Fruit fly (Drosophila melanogaster): Measurements from ENCODE around the gene ed.

Gene ed

DNA sequence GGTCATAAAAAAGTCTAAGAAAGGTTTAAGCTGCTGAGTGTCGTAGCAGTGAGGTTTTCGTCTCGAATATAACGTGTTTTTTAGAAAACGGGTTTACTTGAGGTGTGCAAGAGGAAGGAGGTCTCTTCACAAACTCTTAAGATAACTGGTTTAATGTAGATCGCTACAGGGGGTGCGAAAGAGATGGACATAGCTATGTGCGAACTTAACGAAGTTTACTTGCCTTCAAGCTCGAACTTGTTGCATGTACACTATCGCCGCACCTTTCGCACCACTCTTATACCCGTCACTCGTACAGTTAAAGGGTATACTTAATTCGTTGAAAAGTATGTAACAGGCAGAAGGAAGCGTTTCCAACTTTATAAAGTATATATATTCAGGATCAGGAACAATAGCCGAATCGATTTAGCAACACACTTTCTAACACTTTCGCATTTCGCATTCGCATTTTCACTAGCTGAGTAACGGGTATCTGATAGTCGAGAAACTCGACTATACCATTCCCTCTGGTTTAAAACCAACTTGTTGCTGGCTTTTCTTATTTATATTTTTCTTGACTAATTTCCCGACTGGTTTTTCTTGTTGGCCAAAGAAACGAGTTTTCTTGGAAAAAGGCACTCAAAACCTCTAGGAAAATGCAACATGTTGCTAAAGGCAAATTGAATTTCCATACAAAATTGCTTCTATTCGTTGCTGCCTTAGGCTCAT lies 787 bp upstream of the ed start (continued):
- peak; percentile 80 for TF ChIP-seq oc (tag; optimal IDR thresholded peaks at IDR 0.05)
- TF ChIP-seq her (GFP tag; optimal IDR thresholded peaks at IDR 0.05): peak; percentile 76
- TF ChIP-seq CG32532 (GFP tag; IDR thresholded peaks at IDR 0.05): peak; percentile 83
- TF ChIP-seq CG11695 (GFP tag; IDR thresholded peaks at IDR 0.05): peak; percentile 76
- no peak for TF ChIP-seq ftz-f1 (GFP tag; optimal IDR thresholded peaks at IDR 0.05)
- TF ChIP-seq Max (GFP tag; optimal IDR thresholded peaks at IDR 0.05): peak; percentile 67
- TF ChIP-seq CG14965 (GFP tag; optimal IDR thresholded peaks at IDR 0.05; ENCODE audit: borderline replicate concordance): no peak
- TF ChIP-seq dmrt99B (tag; optimal IDR thresholded peaks at IDR 0.05): peak; percentile 90
- peak; percentile 69 for TF ChIP-seq CG11723 (GFP tag; optimal IDR thresholded peaks at IDR 0.05)
- peak; percentile 94 for TF ChIP-seq CG2712 (tag; optimal IDR thresholded peaks at IDR 0.05)
- peak; percentile 85 for TF ChIP-seq pum (GFP tag; optimal IDR thresholded peaks at IDR 0.05)
- peak; percentile 83 for TF ChIP-seq H2.0 (GFP tag; IDR thresholded peaks at IDR 0.05)
- TF ChIP-seq CG12236 (GFP tag; optimal IDR thresholded peaks at IDR 0.05): peak; percentile 69
- TF ChIP-seq CG7963 (GFP tag; IDR thresholded peaks at IDR 0.05; ENCODE audit: partially characterized antibody): peak; percentile 94
- TF ChIP-seq eve (GFP tag; optimal IDR thresholded peaks at IDR 0.05): peak in 1 of 2 experiments; percentile 92
- TF ChIP-seq CG12299 (tag; optimal IDR thresholded peaks at IDR 0.05): peak; percentile 26
- peak; percentile 54 for TF ChIP-seq TFAM (GFP tag; optimal IDR thresholded peaks at IDR 0.05)
- TF ChIP-seq Elba2 (GFP tag; optimal IDR thresholded peaks at IDR 0.05): peak; percentile 54
- TF ChIP-seq az2 (GFP tag; optimal IDR thresholded peaks at IDR 0.05): peak; percentile 84
- TF ChIP-seq E2f1 (GFP tag; IDR thresholded peaks at IDR 0.05): peak; percentile 88
- peak; percentile 80 for TF ChIP-seq Blimp-1 (GFP tag; optimal IDR thresholded peaks at IDR 0.05)
- TF ChIP-seq fd64A (GFP tag; optimal IDR thresholded peaks at IDR 0.05): peak; percentile 66
- TF ChIP-seq CG1832 (GFP tag; optimal IDR thresholded peaks at IDR 0.05): peak; percentile 49
- TF ChIP-seq corto (GFP tag; optimal IDR thresholded peaks at IDR 0.05): no peak
- TF ChIP-seq CG6175 (GFP tag; IDR thresholded peaks at IDR 0.05): no peak
- no peak for TF ChIP-seq tll (GFP tag; optimal IDR thresholded peaks at IDR 0.05)
- peak; percentile 61 for TF ChIP-seq Dip3 (GFP tag; optimal IDR thresholded peaks at IDR 0.05)
- peak; percentile 85 for TF ChIP-seq HLH3B (GFP tag; IDR thresholded peaks at IDR 0.05)
- peak; percentile 86 for TF ChIP-seq ara (GFP tag; IDR thresholded peaks at IDR 0.05)
- peak; percentile 10 for TF ChIP-seq CG7928 (GFP tag; optimal IDR thresholded peaks at IDR 0.05)
- TF ChIP-seq sc (optimal IDR thresholded peaks at IDR 0.05): no peak
- peak; percentile 86 for TF ChIP-seq sc (GFP tag; optimal IDR thresholded peaks at IDR 0.05)
- TF ChIP-seq bcd (GFP tag; optimal IDR thresholded peaks at IDR 0.05): peak; percentile 74
- peak; percentile 43 for TF ChIP-seq CG4617 (GFP tag; optimal IDR thresholded peaks at IDR 0.05; ENCODE audit: borderline replicate concordance)
- TF ChIP-seq slp2 (GFP tag; optimal IDR thresholded peaks at IDR 0.05): peak; percentile 83
- TF ChIP-seq phol (tag; optimal IDR thresholded peaks at IDR 0.05): peak; percentile 88
- TF ChIP-seq Atf-2 (GFP tag; optimal IDR thresholded peaks at IDR 0.05): peak; percentile 71
- peak; percentile 81 for TF ChIP-seq CG9727 (GFP tag; optimal IDR thresholded peaks at IDR 0.05)
- TF ChIP-seq br (optimal IDR thresholded peaks at IDR 0.05): no peak
- TF ChIP-seq CG18011 (GFP tag; optimal IDR thresholded peaks at IDR 0.05): peak; percentile 95
- TF ChIP-seq Dek (tag; optimal IDR thresholded peaks at IDR 0.05): peak; percentile 64
- peak; percentile 73 for TF ChIP-seq CG10267 (tag; optimal IDR thresholded peaks at IDR 0.05)
- TF ChIP-seq CG3726 (GFP tag; IDR thresholded peaks at IDR 0.05): no peak
- peak; percentile 89 for TF ChIP-seq CG31441 (GFP tag; IDR thresholded peaks at IDR 0.05)
- no peak for TF ChIP-seq B-H2 (GFP tag; optimal IDR thresholded peaks at IDR 0.05)
- TF ChIP-seq Fer2 (tag; optimal IDR thresholded peaks at IDR 0.05): peak; percentile 27
- TF ChIP-seq jumu (GFP tag; optimal IDR thresholded peaks at IDR 0.05): peak; percentile 77
- peak; percentile 53 for TF ChIP-seq kni (GFP tag; optimal IDR thresholded peaks at IDR 0.05)
- TF ChIP-seq CG13296 (GFP tag; optimal IDR thresholded peaks at IDR 0.05): peak; percentile 55
- peak; percentile 93 for TF ChIP-seq zfh1 (GFP tag; IDR thresholded peaks at IDR 0.05)
